Fruit fly (Drosophila melanogaster): ENCODE data around the gene CG8065.

Gene CG8065

DNA sequence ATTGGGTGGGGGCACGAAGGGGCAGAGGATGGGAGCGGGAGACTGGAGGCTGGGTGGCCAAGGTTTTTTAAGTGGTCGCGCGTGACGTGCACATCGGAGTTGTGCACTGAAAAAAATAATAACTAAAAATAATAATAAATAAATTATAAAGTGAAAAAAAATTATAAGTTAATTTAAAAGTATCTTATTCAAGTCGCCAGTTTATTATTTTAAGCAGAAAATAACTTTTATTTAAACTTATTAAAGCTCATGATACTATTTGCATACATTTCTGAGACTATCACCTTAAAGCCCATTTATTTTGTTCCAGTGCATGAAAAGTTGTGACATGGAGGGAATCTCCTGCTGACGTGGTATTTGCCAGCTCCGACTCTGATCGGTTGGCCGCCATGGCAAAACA lies 26.8 kb downstream of the CG8065 start (continued):
- TF ChIP-seq CG32006 (GFP tag; optimal IDR thresholded peaks at IDR 0.05) (peak; percentile 51), CG11762 (GFP tag; optimal IDR thresholded peaks at IDR 0.05; ENCODE audit: insufficient read depth) (no peak), vri (GFP tag; optimal IDR thresholded peaks at IDR 0.05) (no peak), esn (GFP tag; optimal IDR thresholded peaks at IDR 0.05) (peak; percentile 36), svp (GFP tag) (peak; percentile 41)

DNA sequence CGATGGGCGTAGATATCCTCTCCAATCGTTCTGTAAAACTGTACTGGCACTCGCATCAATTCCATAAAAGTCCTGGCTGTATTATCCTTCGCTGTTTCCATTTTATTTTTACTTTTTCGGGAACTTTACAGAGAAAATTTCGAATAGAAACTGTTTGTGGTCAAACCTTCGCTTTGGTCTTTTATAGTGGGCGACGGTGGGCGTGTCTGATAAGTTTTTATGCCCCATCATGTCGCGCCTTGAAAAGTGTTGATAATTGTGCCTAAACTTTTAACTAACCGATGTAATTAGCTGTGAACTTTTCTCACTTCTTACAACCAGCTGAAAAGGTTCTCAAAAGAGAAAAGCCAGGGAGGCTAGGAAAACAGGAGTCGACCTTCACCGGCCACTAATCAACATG lies 29.1 kb downstream of the CG8065 start, which contains the start of gene Or67c:
TSS of gene Or67c (minus strand) at position 101 of the 400 bp plus-strand sequence.
- TF ChIP-seq Smox (GFP tag; optimal IDR thresholded peaks at IDR 0.05) (no peak), ss (GFP tag; optimal IDR thresholded peaks at IDR 0.05) (no peak), CG6808 (GFP tag; optimal IDR thresholded peaks at IDR 0.05) (no peak), CG7368 (GFP tag; optimal IDR thresholded peaks at IDR 0.05) (no peak), CG6792 (GFP tag; optimal IDR thresholded peaks at IDR 0.05) (no peak), CG9139 (GFP tag; optimal IDR thresholded peaks at IDR 0.05) (no peak)

DNA sequence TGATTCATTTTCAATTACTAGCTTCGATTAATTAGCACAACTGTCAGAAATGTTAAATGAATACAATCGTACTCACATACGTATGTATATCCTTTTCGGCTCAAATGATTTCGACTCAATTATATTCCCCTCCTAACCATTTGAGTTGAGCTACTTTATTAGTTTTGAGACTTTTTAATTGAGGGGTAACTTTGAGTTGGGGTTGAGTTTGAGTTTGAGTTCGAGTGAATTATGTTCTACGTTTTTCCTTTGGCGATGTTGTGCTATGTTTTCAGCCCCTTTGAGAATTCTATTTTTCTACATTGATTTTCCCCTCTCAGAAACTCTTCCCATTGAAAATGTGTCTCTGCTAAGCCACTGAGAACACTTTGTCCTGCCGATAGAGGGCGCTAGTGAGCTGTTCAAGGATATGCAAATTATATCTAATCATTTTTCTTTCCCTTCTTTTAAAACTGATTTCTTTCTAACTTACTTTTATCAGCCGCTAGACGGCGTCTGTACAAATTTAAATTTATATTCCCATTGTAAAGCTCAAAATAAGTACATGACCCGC lies 30.8 kb downstream of the CG8065 start:
- TF ChIP-seq fkh (GFP tag; optimal IDR thresholded peaks at IDR 0.05) (no peak), ss (GFP tag; optimal IDR thresholded peaks at IDR 0.05) (no peak), Gug (GFP tag; IDR thresholded peaks at IDR 0.05) (no peak), CG10669 (GFP tag; optimal IDR thresholded peaks at IDR 0.05) (no peak), CG10631 (GFP tag; optimal IDR thresholded peaks at IDR 0.05) (no peak), CG6163 (GFP tag; IDR thresholded peaks at IDR 0.05) (no peak), Sox14 (GFP tag; optimal IDR thresholded peaks at IDR 0.05) (no peak), spab (GFP tag; optimal IDR thresholded peaks at IDR 0.05) (no peak), CG11294 (GFP tag; IDR thresholded peaks at IDR 0.05) (no peak), CG4318 (GFP tag; optimal IDR thresholded peaks at IDR 0.05) (no peak), CG8632 (GFP tag; optimal IDR thresholded peaks at IDR 0.05) (no peak), Ets96B (tag; optimal IDR thresholded peaks at IDR 0.05) (no peak), pdm3 (GFP tag; optimal IDR thresholded peaks at IDR 0.05) (no peak), CG9139 (GFP tag; optimal IDR thresholded peaks at IDR 0.05) (no peak), OdsH (GFP tag; optimal IDR thresholded peaks at IDR 0.05) (no peak)

DNA sequence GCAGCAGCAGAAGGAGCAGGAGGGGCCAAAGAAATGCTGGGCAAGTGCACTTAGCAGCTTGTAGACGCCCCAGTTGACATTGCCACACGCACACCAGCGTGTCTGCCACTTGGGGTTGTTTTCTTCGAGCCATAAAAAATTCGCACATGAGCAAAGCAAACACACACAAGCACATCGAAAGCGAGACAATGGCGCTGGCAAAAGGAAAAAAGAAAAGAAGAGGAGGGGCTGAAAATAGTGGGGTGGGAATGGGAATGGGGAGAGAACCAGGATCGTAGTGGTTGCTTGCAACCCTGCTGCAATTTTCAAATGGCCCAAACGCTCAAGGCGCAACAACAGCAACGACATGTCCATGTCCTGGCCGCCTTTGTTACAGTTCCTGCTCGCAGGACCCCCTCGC lies 31.7 kb downstream of the CG8065 start:
- TF ChIP-seq CG9139 (GFP tag; optimal IDR thresholded peaks at IDR 0.05) (peak; percentile 8), CG6792 (GFP tag; optimal IDR thresholded peaks at IDR 0.05) (no peak), lz (GFP tag; optimal IDR thresholded peaks at IDR 0.05) (no peak), CG6854 (GFP tag; optimal IDR thresholded peaks at IDR 0.05) (no peak), achi (GFP tag; optimal IDR thresholded peaks at IDR 0.05) (no peak), Eip75B (GFP tag; optimal IDR thresholded peaks at IDR 0.05) (no peak), CG1621 (tag; optimal IDR thresholded peaks at IDR 0.05) (no peak), CG34406 (GFP tag; optimal IDR thresholded peaks at IDR 0.05) (no peak)

DNA sequence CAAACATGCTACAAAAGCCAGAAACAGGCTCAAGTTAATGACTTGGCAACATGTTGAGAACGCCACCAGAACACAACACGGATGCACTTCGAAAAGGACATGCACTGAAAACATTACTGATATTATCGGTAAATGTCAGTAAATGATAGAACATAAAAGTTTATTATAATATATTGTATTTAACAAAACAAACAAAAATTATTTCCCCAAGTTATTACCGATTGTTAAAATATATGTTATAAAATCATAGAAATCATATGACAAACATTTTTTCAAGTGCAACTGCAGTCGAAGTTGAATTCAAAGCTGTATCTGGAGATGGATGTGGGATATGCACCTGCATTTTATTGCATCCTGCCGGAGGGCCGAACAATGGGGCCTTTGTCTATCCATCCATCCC lies 32.1 kb downstream of the CG8065 start:
- no peak for TF ChIP-seq Eip75B (GFP tag; optimal IDR thresholded peaks at IDR 0.05)
- no peak for TF ChIP-seq Sox15 (GFP tag; optimal IDR thresholded peaks at IDR 0.05)
- no peak for TF ChIP-seq lz (GFP tag; optimal IDR thresholded peaks at IDR 0.05)
- TF ChIP-seq Smox (GFP tag; optimal IDR thresholded peaks at IDR 0.05): peak; percentile 12
- TF ChIP-seq CG3032 (tag; optimal IDR thresholded peaks at IDR 0.05): no peak
- TF ChIP-seq Lpt (GFP tag; optimal IDR thresholded peaks at IDR 0.05): no peak
- TF ChIP-seq CG11294 (GFP tag; IDR thresholded peaks at IDR 0.05): no peak
- TF ChIP-seq Met (GFP tag; optimal IDR thresholded peaks at IDR 0.05): peak; percentile 16
- TF ChIP-seq CG34406 (GFP tag; optimal IDR thresholded peaks at IDR 0.05): no peak
- 0 out of 2 replicates have a peak, but pooled peaks have one; percentile 15 for TF ChIP-seq CG15336 (GFP tag; IDR thresholded peaks at IDR 0.05)
- peak; percentile 35 for TF ChIP-seq CG10631 (GFP tag; optimal IDR thresholded peaks at IDR 0.05)
- peak; percentile 34 for TF ChIP-seq OdsH (GFP tag; optimal IDR thresholded peaks at IDR 0.05)
- TF ChIP-seq fkh (GFP tag; optimal IDR thresholded peaks at IDR 0.05): no peak
- no peak for TF ChIP-seq Ets96B (tag; optimal IDR thresholded peaks at IDR 0.05)
- TF ChIP-seq CG10669 (GFP tag; optimal IDR thresholded peaks at IDR 0.05): no peak
- TF ChIP-seq dac (GFP tag; optimal IDR thresholded peaks at IDR 0.05): no peak
- no peak for TF ChIP-seq CG4318 (GFP tag; optimal IDR thresholded peaks at IDR 0.05)
- no peak for TF ChIP-seq Hr4 (GFP tag; optimal IDR thresholded peaks at IDR 0.05)
- TF ChIP-seq CG8119 (GFP tag; IDR thresholded peaks at IDR 0.05): 0 out of 3 replicates have a peak, but pooled peaks have one; percentile 15
- TF ChIP-seq svp (GFP tag): no peak
- TF ChIP-seq spab (GFP tag; optimal IDR thresholded peaks at IDR 0.05): no peak
- TF ChIP-seq Gug (GFP tag; IDR thresholded peaks at IDR 0.05): no peak
- peak; percentile 31 for TF ChIP-seq esn (GFP tag; optimal IDR thresholded peaks at IDR 0.05)
- no peak for TF ChIP-seq CG16779 (tag; optimal IDR thresholded peaks at IDR 0.05)
- no peak for TF ChIP-seq Ets21C (GFP tag; optimal IDR thresholded peaks at IDR 0.05)
- TF ChIP-seq CG7368 (GFP tag; optimal IDR thresholded peaks at IDR 0.05): no peak
- peak; percentile 19 for TF ChIP-seq pdm3 (GFP tag; optimal IDR thresholded peaks at IDR 0.05)
- no peak for TF ChIP-seq Sox14 (GFP tag; optimal IDR thresholded peaks at IDR 0.05)
- no peak for TF ChIP-seq topi (GFP tag; optimal IDR thresholded peaks at IDR 0.05)

Data from whole organism, prepupa.